Fruit fly (Drosophila melanogaster) whole organism, pupa: ENCODE data around the gene Polr2H.
A peak's percentile ranks its signal among the peaks of the same experiment; 100 is the strongest.

Experiments used
- CG10348 ChIP-seq: fragments of 200-800 bp; sonication (Bioruptor generic); IDR thresholded peaks from 2 replicates; pipeline ENCODE4 v1.3.6; 2022; ENCODE audit warnings: missing biosample characterization, missing genetic modification characterization
- CG12605 ChIP-seq: fragments of 200-800 bp; sonication (Bioruptor generic); IDR thresholded peaks from 2 replicates; pipeline ENCODE4 v1.3.6; 2022; ENCODE audit warnings: missing biosample characterization, missing genetic modification characterization
- CG13204 ChIP-seq: fragments of 200-800 bp; sonication (Bioruptor generic); optimal IDR thresholded peaks from 2 replicates; lab custom pipeline; 2018; ENCODE audit warnings: missing biosample characterization, mild to moderate bottlenecking, missing genetic modification characterization, moderate library complexity
- CG14655 ChIP-seq: fragments of 200-800 bp; sonication (Bioruptor generic); optimal IDR thresholded peaks from 3 replicates; lab custom pipeline; 2017; ENCODE audit warnings: mild to moderate bottlenecking, missing biosample characterization, missing genetic modification reagents, missing genetic modification characterization
- CG15710 ChIP-seq: fragments of 200-800 bp; sonication (Bioruptor generic); optimal IDR thresholded peaks from 2 replicates; lab custom pipeline; 2018; ENCODE audit warnings: missing biosample characterization, mild to moderate bottlenecking, missing genetic modification characterization, moderate library complexity
- CG17806 ChIP-seq: fragments of 200-800 bp; sonication (Bioruptor generic); optimal IDR thresholded peaks from 2 replicates; lab custom pipeline; 2018; ENCODE audit warnings: missing biosample characterization, mild to moderate bottlenecking, missing genetic modification characterization, moderate library complexity
- CG32121 ChIP-seq: fragments of 200-800 bp; sonication (Bioruptor generic); IDR thresholded peaks from 2 replicates; pipeline ENCODE4 v1.3.6; 2022; ENCODE audit warnings: missing biosample characterization, missing genetic modification characterization
- CG34367 ChIP-seq: fragments of 200-800 bp; sonication (Bioruptor generic); optimal IDR thresholded peaks from 2 replicates; lab custom pipeline; 2018; ENCODE audit warnings: missing biosample characterization, mild to moderate bottlenecking, missing genetic modification characterization
- CG4496 ChIP-seq: fragments of 200-800 bp; sonication (Bioruptor generic); IDR thresholded peaks from 3 replicates; pipeline ENCODE4 v1.3.6; 2022; ENCODE audit warnings: missing biosample characterization, missing genetic modification characterization
- CG8159 ChIP-seq: fragments of 200-800 bp; sonication (Bioruptor generic); optimal IDR thresholded peaks from 3 replicates; lab custom pipeline; 2018; ENCODE audit warnings: missing biosample characterization, mild to moderate bottlenecking, missing genetic modification characterization, moderate library complexity
- CG8301 ChIP-seq: fragments of 200-800 bp; sonication (Bioruptor generic); optimal IDR thresholded peaks from 2 replicates; lab custom pipeline; 2018; ENCODE audit warnings: missing biosample characterization, mild to moderate bottlenecking, missing genetic modification characterization
- CG9948 ChIP-seq: fragments of 200-800 bp; sonication (Bioruptor generic); optimal IDR thresholded peaks from 2 replicates; lab custom pipeline; 2018; ENCODE audit warnings: missing biosample characterization, mild to moderate bottlenecking, missing genetic modification characterization, moderate library complexity
- D1 ChIP-seq: fragments of 200-800 bp; sonication (Bioruptor generic); optimal IDR thresholded peaks from 2 replicates; lab custom pipeline; 2018; ENCODE audit warnings: missing biosample characterization, mild to moderate bottlenecking, missing genetic modification characterization, moderate library complexity
- EcR ChIP-seq: fragments of 200-800 bp; sonication (Bioruptor generic); optimal IDR thresholded peaks from 3 replicates; lab custom pipeline; 2019; ENCODE audit warnings: missing biosample characterization, missing genetic modification characterization, mild to moderate bottlenecking, moderate library complexity, missing genetic modification reagents
- Ets98B ChIP-seq: fragments of 200-800 bp; sonication (Bioruptor generic); IDR thresholded peaks from 2 replicates; pipeline ENCODE4 v1.3.6; 2022; ENCODE audit warnings: missing biosample characterization, missing genetic modification characterization
- Pif1A ChIP-seq: fragments of 200-800 bp; sonication (Bioruptor generic); optimal IDR thresholded peaks from 3 replicates; lab custom pipeline; 2016; ENCODE audit warnings: missing biosample characterization, missing genetic modification characterization
- Pif1B ChIP-seq: fragments of 200-800 bp; sonication (Bioruptor generic); optimal IDR thresholded peaks from 3 replicates; lab custom pipeline; 2016; ENCODE audit warnings: missing biosample characterization, missing genetic modification characterization
- Snoo ChIP-seq: fragments of 200-800 bp; sonication (Bioruptor generic); optimal IDR thresholded peaks from 3 replicates; lab custom pipeline; 2017; ENCODE audit warnings: missing biosample characterization, mild to moderate bottlenecking, missing genetic modification characterization, inconsistent platforms
- fd96Ca ChIP-seq: fragments of 200-800 bp; sonication (Bioruptor generic); IDR thresholded peaks from 3 replicates; pipeline ENCODE4 v1.3.6; 2022; ENCODE audit warnings: missing biosample characterization, missing genetic modification characterization
- gl ChIP-seq: fragments of 200-800 bp; sonication (Bioruptor generic); optimal IDR thresholded peaks from 2 replicates; lab custom pipeline; 2018; ENCODE audit warnings: missing biosample characterization, mild to moderate bottlenecking, missing genetic modification characterization
- rn ChIP-seq: fragments of 200-800 bp; sonication (Bioruptor generic); IDR thresholded peaks from 2 replicates; pipeline ENCODE4 v1.3.6; 2022; ENCODE audit warnings: missing biosample characterization, missing genetic modification characterization

The Polr2H gene

DNA sequence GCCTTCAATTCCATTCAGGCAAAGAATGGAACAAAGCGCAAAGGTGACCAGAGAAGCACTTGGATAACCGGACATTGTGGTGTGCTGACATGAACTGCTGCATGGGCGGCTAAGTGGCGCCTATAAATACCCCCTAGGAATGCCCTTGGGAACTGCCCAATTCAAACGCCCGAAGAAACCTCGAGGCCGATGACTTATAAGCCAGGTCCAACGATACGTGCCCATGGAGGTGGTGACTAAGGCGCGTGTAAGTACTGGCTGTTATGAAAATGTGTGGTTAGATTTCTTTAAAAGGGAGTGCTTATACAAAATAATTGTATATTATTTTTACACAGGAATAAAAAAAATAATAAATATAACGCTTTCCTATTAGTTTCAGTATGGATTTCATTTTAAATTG lies 1.6 kb downstream of the Polr2H start, which contains the start of gene CG14570:
TSS of gene CG14570 (minus strand) at position 101 of the 400 bp plus-strand sequence.
- no peak for TF ChIP-seq CG13204
- TF ChIP-seq CG14655 (GFP tag; lab: Kevin White, UChicago): no peak
- no peak for TF ChIP-seq Snoo (tag; lab: Kevin White, UChicago)
- no peak for TF ChIP-seq CG4496 (GFP tag; lab: Robert Waterston, UW)
- TF ChIP-seq Ets98B (GFP tag; lab: Robert Waterston, UW): no peak
- TF ChIP-seq CG8159 (tag; lab: Kevin White, UChicago): no peak
- no peak for TF ChIP-seq CG9948 (tag; lab: Kevin White, UChicago)
- no peak for TF ChIP-seq gl (tag; lab: Kevin White, UChicago)
- TF ChIP-seq CG34367: no peak
- no peak for TF ChIP-seq CG15710 (tag; lab: Kevin White, UChicago)
- no peak for TF ChIP-seq EcR (GFP tag; lab: Kevin White, UChicago)
- TF ChIP-seq rn (GFP tag; lab: Robert Waterston, UW): no peak
- no peak for TF ChIP-seq Pif1B
- no peak for TF ChIP-seq D1 (tag; lab: Kevin White, UChicago)
- no peak for TF ChIP-seq CG17806 (tag; lab: Kevin White, UChicago)
- no peak for TF ChIP-seq CG12605 (GFP tag; lab: Robert Waterston, UW)
- TF ChIP-seq Pif1A (GFP tag; lab: Kevin White, UChicago): no peak
- TF ChIP-seq fd96Ca (GFP tag; lab: Robert Waterston, UW): no peak
- no peak for TF ChIP-seq CG10348 (GFP tag; lab: Robert Waterston, UW)
- no peak for TF ChIP-seq CG8301

DNA sequence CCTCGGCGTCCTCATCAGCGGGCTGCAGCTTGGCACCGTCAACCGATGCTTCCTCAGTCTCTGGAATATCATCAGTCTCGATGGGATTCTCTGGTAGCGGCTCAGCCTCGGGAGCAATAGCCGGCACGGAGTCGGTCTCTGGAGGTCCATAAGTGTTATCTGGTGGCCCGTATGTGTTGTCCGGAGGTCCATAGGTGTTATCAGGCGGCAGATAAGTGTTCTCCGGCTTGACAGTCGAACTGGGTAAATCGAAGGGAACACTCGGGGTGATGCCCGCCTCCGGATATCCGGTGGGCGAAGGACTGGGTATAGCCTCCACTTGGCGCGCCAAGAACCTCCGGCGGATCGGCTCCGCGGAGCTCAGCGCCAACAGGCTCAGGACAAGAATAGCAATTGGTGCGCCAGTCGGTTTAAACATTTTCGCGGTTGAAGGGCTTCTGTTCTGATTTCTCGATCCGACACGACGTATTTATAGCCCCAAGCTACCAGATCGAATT lies 2.4 kb downstream of the Polr2H start, which contains the start of gene CG14569:
TSS of gene CG14569 (minus strand) at position 447 of the 497 bp plus-strand sequence.
- TF ChIP-seq Snoo (tag; lab: Kevin White, UChicago): no peak
- TF ChIP-seq CG8159 (tag; lab: Kevin White, UChicago): no peak
- no peak for TF ChIP-seq CG32121 (GFP tag; lab: Robert Waterston, UW)
- TF ChIP-seq CG10348 (GFP tag; lab: Robert Waterston, UW): no peak
- no peak for TF ChIP-seq rn (GFP tag; lab: Robert Waterston, UW)
- no peak for TF ChIP-seq D1 (tag; lab: Kevin White, UChicago)
- no peak for TF ChIP-seq Pif1B
- TF ChIP-seq CG12605 (GFP tag; lab: Robert Waterston, UW): no peak
- TF ChIP-seq CG13204: no peak
- no peak for TF ChIP-seq EcR (GFP tag; lab: Kevin White, UChicago)

DNA sequence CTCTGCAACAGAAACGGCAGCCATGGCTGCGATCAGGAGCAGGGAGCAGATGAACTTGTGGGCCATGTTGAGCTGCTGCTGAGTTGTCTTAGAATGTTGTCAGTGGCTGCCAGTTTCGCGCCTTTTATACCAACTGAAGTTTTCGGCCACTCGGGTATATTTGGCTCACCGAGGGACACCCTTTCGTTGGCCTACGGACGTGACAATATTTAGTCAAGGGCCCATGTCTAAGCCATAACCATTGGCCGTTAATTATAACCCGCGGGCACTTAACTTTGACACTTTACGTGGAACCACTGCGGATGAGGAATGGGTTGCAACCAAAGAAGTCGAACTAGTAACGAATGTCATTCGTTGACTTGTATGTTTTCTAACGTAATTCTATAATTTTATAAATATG lies 4.7 kb downstream of the Polr2H start, which contains the start of gene CG14568:
TSS of gene CG14568 (minus strand) at position 101 of the 400 bp plus-strand sequence.
- TF ChIP-seq CG9948 (tag; lab: Kevin White, UChicago): no peak
- no peak for TF ChIP-seq CG15710 (tag; lab: Kevin White, UChicago)
- no peak for TF ChIP-seq Pif1A (GFP tag; lab: Kevin White, UChicago)
- TF ChIP-seq fd96Ca (GFP tag; lab: Robert Waterston, UW): no peak
- TF ChIP-seq CG4496 (GFP tag; lab: Robert Waterston, UW): no peak
- TF ChIP-seq rn (GFP tag; lab: Robert Waterston, UW): no peak
- TF ChIP-seq CG14655 (GFP tag; lab: Kevin White, UChicago): no peak
- no peak for TF ChIP-seq Snoo (tag; lab: Kevin White, UChicago)
- no peak for TF ChIP-seq CG32121 (GFP tag; lab: Robert Waterston, UW)
- TF ChIP-seq CG17806 (tag; lab: Kevin White, UChicago): no peak
- TF ChIP-seq CG13204: no peak
- TF ChIP-seq EcR (GFP tag; lab: Kevin White, UChicago): no peak

DNA sequence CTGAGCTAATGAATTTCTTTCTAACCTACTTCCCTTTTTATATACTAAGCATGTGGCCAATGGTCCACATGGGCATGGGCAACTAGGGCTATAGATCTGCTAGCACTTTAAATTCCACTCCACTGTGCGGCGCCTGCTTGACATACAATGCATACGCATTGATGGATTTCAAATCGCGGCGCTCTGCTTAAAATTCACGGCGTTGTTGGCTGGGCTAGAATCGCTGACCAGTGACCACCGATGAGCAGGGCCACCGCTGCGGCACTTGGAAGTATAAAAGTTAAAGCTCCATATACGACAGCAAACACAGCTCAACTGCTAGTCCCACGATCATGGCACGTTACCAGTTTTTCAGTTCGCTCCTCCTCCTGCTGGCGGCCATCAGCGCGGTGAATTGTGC lies 5.1 kb downstream of the Polr2H start, which contains the start of gene CG14573:
TSS of gene CG14573 (plus strand) at position 301 of the 400 bp plus-strand sequence.
- TF ChIP-seq CG12605 (GFP tag; lab: Robert Waterston, UW): no peak
- TF ChIP-seq CG8159 (tag; lab: Kevin White, UChicago): no peak
- no peak for TF ChIP-seq CG14655 (GFP tag; lab: Kevin White, UChicago)
- no peak for TF ChIP-seq CG15710 (tag; lab: Kevin White, UChicago)
- TF ChIP-seq Pif1A (GFP tag; lab: Kevin White, UChicago): no peak
- TF ChIP-seq Snoo (tag; lab: Kevin White, UChicago): no peak

DNA sequence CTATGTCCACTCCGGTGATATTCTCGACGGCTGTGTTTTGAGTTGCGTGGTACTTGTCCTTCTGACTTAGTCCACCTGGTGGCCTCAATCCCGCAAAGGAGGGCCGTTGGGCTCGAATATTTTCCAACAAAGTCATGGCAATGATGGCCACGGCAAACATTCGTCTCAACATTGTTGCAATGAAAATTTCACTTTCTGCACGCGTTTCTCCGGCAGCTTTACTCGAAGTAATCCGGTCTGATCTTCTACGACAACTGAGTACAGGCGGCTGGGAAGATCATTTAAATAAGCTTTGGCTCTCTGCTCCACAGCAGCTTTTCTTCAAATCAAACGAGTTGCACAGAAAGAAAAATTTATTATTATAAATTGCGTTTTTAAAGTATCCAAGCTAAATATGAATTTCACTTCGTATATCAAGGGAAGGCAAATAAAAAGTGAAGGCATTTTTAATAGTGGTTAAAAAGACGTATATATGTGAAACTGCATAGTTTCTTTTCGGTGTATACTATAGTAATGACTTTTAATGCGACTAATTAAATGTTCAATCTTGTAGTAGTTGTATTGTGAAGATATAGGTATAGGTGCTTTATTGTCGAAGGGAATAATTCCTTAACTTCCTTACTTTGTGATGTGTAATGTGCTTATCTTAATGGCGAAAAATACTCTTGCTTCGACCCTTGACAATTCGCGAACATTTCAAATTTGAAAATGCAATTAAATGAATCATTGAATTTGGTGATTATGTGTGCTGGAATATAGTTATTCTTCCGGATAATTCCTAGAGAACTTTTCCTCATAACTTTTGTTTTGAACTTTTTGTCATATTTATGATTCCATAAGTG lies 9.7 kb downstream of the Polr2H start, which contains the start of gene CG14567:
TSS of gene CG14567 (minus strand) at position 256 of the 842 bp plus-strand sequence.
- TF ChIP-seq CG10348 (GFP tag; lab: Robert Waterston, UW) (no peak), CG8301 (peak; percentile 65), CG9948 (tag; lab: Kevin White, UChicago) (peak; percentile 37), CG32121 (GFP tag; lab: Robert Waterston, UW) (peak; percentile 64), CG13204 (no peak), Pif1B (peak; percentile 57), CG8159 (tag; lab: Kevin White, UChicago) (peak; percentile 65), fd96Ca (GFP tag; lab: Robert Waterston, UW) (no peak), Pif1A (GFP tag; lab: Kevin White, UChicago) (peak; percentile 31), gl (tag; lab: Kevin White, UChicago) (no peak), Ets98B (GFP tag; lab: Robert Waterston, UW) (peak; percentile 70), Snoo (tag; lab: Kevin White, UChicago) (peak; percentile 27), CG4496 (GFP tag; lab: Robert Waterston, UW) (peak; percentile 86), D1 (tag; lab: Kevin White, UChicago) (peak; percentile 18), CG12605 (GFP tag; lab: Robert Waterston, UW) (peak; percentile 83), CG34367 (peak; percentile 11), CG14655 (GFP tag; lab: Kevin White, UChicago) (peak; percentile 55), CG15710 (tag; lab: Kevin White, UChicago) (peak; percentile 44), rn (GFP tag; lab: Robert Waterston, UW) (peak; percentile 66), EcR (GFP tag; lab: Kevin White, UChicago) (no peak), CG17806 (tag; lab: Kevin White, UChicago) (peak; percentile 59)
